Worm (Caenorhabditis elegans) whole organism, midembryonic: ENCODE results near the gene ift-43.

ENCODE experiments used
- flt-1 ChIP-seq: fragments of 200-800 bp; sonication (Bioruptor generic); IDR thresholded peaks from 2 replicates; pipeline ENCODE4 v1.3.6; 2022; ENCODE audit warnings: missing genetic modification characterization, missing compliant biosample characterization
- ztf-23 ChIP-seq: fragments of 200-800 bp; sonication (Bioruptor generic); IDR thresholded peaks from 2 replicates; pipeline ENCODE4 v1.3.6; 2022; ENCODE audit warnings: missing genetic modification reagents, missing genetic modification characterization, missing compliant biosample characterization

DNA sequence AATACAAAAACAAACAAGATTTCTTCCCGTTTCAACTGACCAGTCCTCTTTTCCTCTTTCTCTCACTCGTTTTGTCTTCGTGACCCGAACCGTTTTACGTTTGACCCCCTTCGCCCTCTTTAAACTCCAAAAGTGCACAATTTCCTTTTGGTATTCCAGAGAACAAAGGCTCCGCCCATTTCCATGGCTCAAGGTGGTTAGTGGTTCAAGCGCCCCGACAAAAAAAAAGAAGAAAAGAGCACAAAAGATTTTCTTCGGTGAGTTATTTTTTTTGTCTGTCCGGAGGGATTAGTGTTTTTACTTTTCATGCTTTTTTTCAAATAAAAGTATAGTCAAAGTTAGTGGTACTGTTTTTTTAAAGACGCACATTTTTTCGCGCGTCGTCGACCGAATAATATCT lies 46.9 kb upstream of the ift-43 start, which contains the start of gene osta-2:
- TF ChIP-seq flt-1 (GFP tag; lab: Robert Waterston, UW), result no peak
- no peak for TF ChIP-seq ztf-23
